Worm (Caenorhabditis elegans) whole organism, midembryonic: Measurements from ENCODE around the gene hpk-1.

Experiments
- T22C8.4 ChIP-seq: fragments of 200-800 bp; sonication (Bioruptor generic); IDR thresholded peaks from 2 replicates; pipeline ENCODE4 v1.3.6; 2022; ENCODE audit warnings: missing genetic modification characterization, missing compliant biosample characterization
- cog-1 ChIP-seq: sonication (generic microtip); optimal IDR thresholded peaks from 2 replicates; lab custom pipeline; 2016; ENCODE audit warnings: missing genetic modification characterization, missing compliant biosample characterization
- ztf-23 ChIP-seq: fragments of 200-800 bp; sonication (Bioruptor generic); IDR thresholded peaks from 2 replicates; pipeline ENCODE4 v1.3.6; 2022; ENCODE audit warnings: missing genetic modification reagents, missing genetic modification characterization, missing compliant biosample characterization
- ztf-29 ChIP-seq: fragments of 200-800 bp; sonication (Bioruptor generic); IDR thresholded peaks from 2 replicates; pipeline ENCODE4 v1.3.6; 2022; ENCODE audit warnings: missing genetic modification reagents, missing genetic modification characterization, missing compliant biosample characterization

DNA sequence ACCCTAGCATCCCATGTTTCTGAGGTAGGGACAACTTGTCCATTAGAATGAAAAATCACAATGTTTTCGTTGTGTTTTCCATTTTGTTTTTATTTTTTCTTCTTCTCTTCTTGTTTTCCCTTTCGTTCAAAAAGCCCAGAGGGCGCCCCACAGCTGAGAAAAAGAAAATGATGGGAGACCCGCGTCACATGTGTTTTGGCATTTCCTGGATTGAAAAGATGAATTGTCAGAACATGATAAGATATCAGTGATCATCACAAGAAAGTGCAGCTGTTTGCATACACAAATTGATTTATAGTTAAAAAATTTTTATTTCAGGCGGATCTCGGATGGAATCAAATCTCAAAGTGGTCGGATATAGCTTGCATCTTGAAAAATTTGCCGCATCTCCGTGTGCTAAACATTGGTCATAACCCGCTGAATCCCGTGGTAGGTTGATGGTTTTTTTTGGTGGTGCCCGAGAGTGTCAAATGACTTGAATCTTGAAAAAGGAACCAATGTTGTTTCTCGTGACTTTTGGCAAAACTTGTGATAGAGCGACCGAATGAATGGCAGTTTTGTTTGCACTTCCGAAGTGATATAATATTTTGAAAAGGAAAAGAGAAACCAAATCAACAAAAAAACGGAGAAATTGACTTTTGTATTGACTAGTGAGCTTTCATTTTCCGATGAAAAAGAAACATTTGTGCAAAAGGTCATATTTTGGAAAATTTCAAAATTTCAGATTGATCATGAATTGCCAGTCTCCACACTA is 49.3 kb upstream of the hpk-1 start:
- no peak for TF ChIP-seq cog-1 (tag; lab: Kevin White, UChicago)
- TF ChIP-seq ztf-23 (GFP tag; lab: Robert Waterston, UW), result no peak
- no peak for TF ChIP-seq ztf-29 (GFP tag; lab: Robert Waterston, UW)
- TF ChIP-seq T22C8.4 (GFP tag; lab: Robert Waterston, UW), result no peak
